Fruit fly (Drosophila melanogaster): ENCODE measurements around the gene CG10011.

DNA sequence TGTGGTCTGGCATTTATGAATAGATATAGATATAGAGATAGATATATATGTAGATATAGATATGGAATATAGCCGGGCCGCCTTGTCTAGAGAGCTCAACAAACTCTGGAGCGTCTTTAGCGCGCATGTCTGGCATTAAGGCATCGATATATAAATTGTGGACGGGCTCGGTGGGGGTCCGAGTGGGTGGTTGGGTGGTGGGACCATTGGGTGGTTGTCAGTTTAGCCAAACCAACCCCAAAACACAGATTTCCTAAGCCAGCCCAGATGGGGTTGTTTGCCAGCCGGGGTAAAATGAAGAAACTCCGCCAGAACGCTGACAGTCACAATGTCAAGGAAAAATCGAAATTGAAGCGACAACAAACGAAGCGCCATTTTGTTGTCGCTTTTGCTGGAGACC, 55.4 kb downstream of the CG10011 start:
- TF ChIP-seq dmrt93B (GFP tag; optimal IDR thresholded peaks at IDR 0.05) = no peak
- TF ChIP-seq psq (GFP tag; optimal IDR thresholded peaks at IDR 0.05) = no peak
- TF ChIP-seq pan (optimal IDR thresholded peaks at IDR 0.05) = no peak
- TF ChIP-seq rgr (GFP tag; optimal IDR thresholded peaks at IDR 0.05) = no peak
- no peak for TF ChIP-seq usp (GFP tag; optimal IDR thresholded peaks at IDR 0.05)
- TF ChIP-seq Jra (GFP tag; optimal IDR thresholded peaks at IDR 0.05) = no peak
- TF ChIP-seq h (GFP tag; optimal IDR thresholded peaks at IDR 0.05) = no peak
- TF ChIP-seq jim (GFP tag; optimal IDR thresholded peaks at IDR 0.05) = no peak
- TF ChIP-seq Abd-B (GFP tag; optimal IDR thresholded peaks at IDR 0.05) = no peak
